Fruit fly (Drosophila melanogaster) Kc167 (cell line): ENCODE measurements around the gene AcCoAS.

Experiments
- insv ChIP-seq: fragments of >200 bp; optimal IDR thresholded peaks from 3 replicates; lab custom pipeline; 2018; ENCODE audit warnings: missing external identifiers
- psq ChIP-seq: fragments of >200 bp; optimal IDR thresholded peaks from 2 replicates; lab custom pipeline; 2017; ENCODE audit warnings: missing external identifiers

DNA sequence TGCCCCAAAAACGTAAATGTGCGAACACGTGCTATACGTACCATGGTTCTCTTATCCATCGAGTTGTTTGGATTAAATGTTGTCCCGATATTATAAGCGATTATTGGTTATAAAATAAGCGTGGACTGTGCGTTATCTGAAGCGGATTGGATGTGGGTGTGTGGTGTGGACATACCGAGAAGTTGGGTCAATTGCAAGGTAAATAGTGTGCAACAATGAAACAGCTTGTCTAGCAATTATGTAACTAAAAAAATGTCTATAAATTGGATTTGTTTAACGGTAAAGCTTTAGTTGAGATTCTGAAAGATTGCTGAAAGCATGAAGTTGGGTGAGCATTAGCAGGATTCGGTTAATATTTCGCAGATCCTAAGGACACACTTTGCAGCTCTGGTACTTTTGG is 22.3 kb downstream of the AcCoAS start, which contains the start of gene CG43218:
- TF ChIP-seq psq (no peak), insv (lab: Kevin White, UChicago) (no peak)
